Worm (Caenorhabditis elegans) whole organism, midembryonic: ENCODE measurements around the gene C27C12.3.

Source experiments
- T22C8.4 ChIP-seq: fragments of 200-800 bp; sonication (Bioruptor generic); IDR thresholded peaks from 2 replicates; pipeline ENCODE4 v1.3.6; 2022; ENCODE audit warnings: missing genetic modification characterization, missing compliant biosample characterization
- cog-1 ChIP-seq: sonication (generic microtip); optimal IDR thresholded peaks from 2 replicates; lab custom pipeline; 2016; ENCODE audit warnings: missing genetic modification characterization, missing compliant biosample characterization
- flt-1 ChIP-seq: fragments of 200-800 bp; sonication (Bioruptor generic); IDR thresholded peaks from 2 replicates; pipeline ENCODE4 v1.3.6; 2022; ENCODE audit warnings: missing genetic modification characterization, missing compliant biosample characterization
- klf-2 ChIP-seq: fragments of 200-800 bp; sonication (Bioruptor generic); conservative IDR thresholded peaks from 2 replicates; pipeline ENCODE4 v1.3.6; 2022; ENCODE audit warnings: missing genetic modification reagents, missing genetic modification characterization, missing compliant biosample characterization
- med-1 ChIP-seq: sonication (generic microtip); optimal IDR thresholded peaks from 2 replicates; lab custom pipeline; 2017; ENCODE audit warnings: missing genetic modification characterization, mild to moderate bottlenecking, missing compliant biosample characterization, antibody characterized with exemption, missing genetic modification reagents; ENCODE audit not compliant: insufficient read depth
- ref-1 ChIP-seq: fragments of 200-800 bp; sonication (Bioruptor generic); conservative IDR thresholded peaks from 2 replicates; pipeline ENCODE4 v1.3.6; 2022; ENCODE audit warnings: missing genetic modification reagents, missing genetic modification characterization, missing compliant biosample characterization
- tab-1 ChIP-seq: fragments of 200-800 bp; sonication (Bioruptor generic); IDR thresholded peaks from 2 replicates; pipeline ENCODE4 v1.3.6; 2022; ENCODE audit warnings: missing genetic modification characterization, missing compliant biosample characterization
- ztf-23 ChIP-seq: fragments of 200-800 bp; sonication (Bioruptor generic); IDR thresholded peaks from 2 replicates; pipeline ENCODE4 v1.3.6; 2022; ENCODE audit warnings: missing genetic modification reagents, missing genetic modification characterization, missing compliant biosample characterization
- ztf-29 ChIP-seq: fragments of 200-800 bp; sonication (Bioruptor generic); IDR thresholded peaks from 2 replicates; pipeline ENCODE4 v1.3.6; 2022; ENCODE audit warnings: missing genetic modification reagents, missing genetic modification characterization, missing compliant biosample characterization

Gene C27C12.3

ce11 chrX:14831531-14831930 lies 34.1 kb downstream of the C27C12.3 start, which contains the start of gene dpf-2:
dpf-2 (plus strand) TSS chrX:14831831.
- TF ChIP-seq ref-1 (GFP tag; lab: Robert Waterston, UW) (no peak), flt-1 (no peak), klf-2 (GFP tag; lab: Robert Waterston, UW) (no peak), ztf-29 (GFP tag; lab: Robert Waterston, UW) (no peak), tab-1 (no peak), cog-1 (no peak), T22C8.4 (GFP tag; lab: Robert Waterston, UW) (no peak), med-1 (GFP tag; lab: Kevin White, UChicago) (no peak), ztf-23 (GFP tag; lab: Robert Waterston, UW) (no peak)

ce11 chrX:14828766-14829165 lies 36.9 kb downstream of the C27C12.3 start:
- TF ChIP-seq T22C8.4 (GFP tag; lab: Robert Waterston, UW) (no peak), tab-1 (no peak), ref-1 (GFP tag; lab: Robert Waterston, UW) (no peak), flt-1 (no peak), klf-2 (GFP tag; lab: Robert Waterston, UW) (no peak), med-1 (GFP tag; lab: Kevin White, UChicago) (no peak), ztf-29 (GFP tag; lab: Robert Waterston, UW) (no peak), ztf-23 (GFP tag; lab: Robert Waterston, UW) (no peak), cog-1 (no peak)

ce11 chrX:14824490-14825050 lies 41.1 kb downstream of the C27C12.3 start, which contains the start of gene mbk-1:
mbk-1 (minus strand) TSS chrX:14824540.
- TF ChIP-seq tab-1 (no peak), cog-1 (peak; percentile 65), med-1 (GFP tag; lab: Kevin White, UChicago) (no peak), ztf-29 (GFP tag; lab: Robert Waterston, UW) (no peak)

ce11 chrX:14819495-14819894 lies 46.1 kb downstream of the C27C12.3 start:
- TF ChIP-seq klf-2 (GFP tag; lab: Robert Waterston, UW) (no peak), tab-1 (no peak), ztf-29 (GFP tag; lab: Robert Waterston, UW) (no peak), med-1 (GFP tag; lab: Kevin White, UChicago) (no peak), cog-1 (no peak), ztf-23 (GFP tag; lab: Robert Waterston, UW) (no peak), T22C8.4 (GFP tag; lab: Robert Waterston, UW) (no peak), flt-1 (no peak), ref-1 (GFP tag; lab: Robert Waterston, UW) (no peak)

- TF ChIP-seq tab-1 (0 out of 2 replicates have a peak, but pooled peaks have one; percentile 64), ztf-23 (GFP tag; lab: Robert Waterston, UW) (peak; percentile 60; the same call in 1 of the 2 replicates), flt-1 (peak; percentile 82; the same call in 1 of the 2 replicates), cog-1 (peak; percentile 93), T22C8.4 (GFP tag; lab: Robert Waterston, UW) (peak; percentile 27), klf-2 (GFP tag; lab: Robert Waterston, UW) (no peak), ref-1 (GFP tag; lab: Robert Waterston, UW) (no peak)
These were observed 47.0 kb downstream of the C27C12.3 start, which contains the start of gene epn-1 for ce11 chrX:14818464-14819259. epn-1 (minus strand) TSS chrX:14818514.

- no peak for TF ChIP-seq tab-1
These were observed 48.9 kb downstream of the C27C12.3 start for ce11 chrX:14816717-14817116.

ce11 chrX:14815412-14815811 lies 50.2 kb downstream of the C27C12.3 start:
- TF ChIP-seq T22C8.4 (GFP tag; lab: Robert Waterston, UW) (no peak), med-1 (GFP tag; lab: Kevin White, UChicago) (no peak)
